Fruit fly (Drosophila melanogaster) S2 (cell line): ENCODE results near the gene CG2652.

ENCODE experiments used
- CG8478 ChIP-seq: fragments of >200 bp; optimal IDR thresholded peaks from 2 replicates; lab custom pipeline; 2018
- CTCF ChIP-seq, 2 experiments: fragments of >200 bp; optimal IDR thresholded peaks; 2 replicates each; lab custom pipeline; 2018

The CG2652 gene

DNA sequence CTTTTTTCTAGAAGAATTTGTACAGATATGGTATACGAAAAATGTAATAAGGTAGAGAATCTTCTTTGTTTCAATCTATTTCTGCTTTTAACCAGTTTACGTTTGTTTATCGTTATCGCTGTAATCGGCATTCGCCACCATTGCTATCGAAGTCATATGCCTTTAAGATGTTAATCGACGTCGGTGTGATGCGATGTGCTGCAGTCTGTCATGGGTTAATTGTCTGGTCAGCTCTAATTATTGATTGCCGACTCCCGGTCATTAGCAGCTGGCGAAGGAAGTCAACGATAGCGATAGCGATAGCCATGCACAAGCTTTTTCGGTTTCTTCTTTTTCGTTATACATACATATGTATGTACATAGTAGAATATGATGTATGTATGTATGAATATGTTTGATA lies 27.3 kb downstream of the CG2652 start:
- TF ChIP-seq CTCF (optimal IDR thresholded peaks at IDR 0.05; lab: Kevin White, UChicago) (no peak), CG8478 (lab: Kevin White, UChicago) (no peak)

DNA sequence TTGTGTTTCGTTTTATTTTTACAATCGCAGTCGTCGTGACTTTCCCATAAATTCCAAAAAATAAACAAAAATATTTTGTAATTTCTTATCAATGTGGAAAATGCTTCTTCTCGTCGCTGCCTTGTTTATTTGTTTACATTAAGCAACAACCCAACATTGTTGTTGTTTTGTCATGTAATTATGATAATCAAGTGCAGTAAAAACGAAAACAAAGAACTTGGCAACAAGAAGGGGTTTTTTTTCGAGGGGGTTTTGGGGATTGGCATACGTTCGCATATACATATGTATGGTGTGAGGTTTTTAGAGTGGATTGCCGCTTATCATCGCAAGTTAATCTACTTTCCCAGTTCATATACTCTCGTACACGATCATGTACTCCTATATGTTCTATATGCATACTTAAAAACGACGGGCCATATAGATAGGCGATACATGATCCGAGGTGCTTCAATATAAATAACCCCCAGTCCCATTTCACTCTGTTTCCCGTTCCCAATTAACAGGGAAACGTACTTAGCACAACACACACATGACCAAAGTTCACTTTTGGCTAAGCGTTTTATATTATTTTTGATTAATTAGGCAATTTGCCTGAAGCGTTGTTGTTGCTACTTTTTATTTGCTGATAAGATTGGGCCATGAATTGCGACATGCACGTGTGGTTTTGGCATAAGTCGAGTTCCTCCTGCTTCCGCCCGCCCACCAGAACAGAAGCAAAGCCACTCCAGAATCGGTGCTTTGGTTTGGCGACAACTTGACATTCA lies 29.0 kb downstream of the CG2652 start:
- TF ChIP-seq CTCF (optimal IDR thresholded peaks at IDR 0.05; lab: Kevin White, UChicago), result no peak
- TF ChIP-seq CG8478 (lab: Kevin White, UChicago), result no peak

DNA sequence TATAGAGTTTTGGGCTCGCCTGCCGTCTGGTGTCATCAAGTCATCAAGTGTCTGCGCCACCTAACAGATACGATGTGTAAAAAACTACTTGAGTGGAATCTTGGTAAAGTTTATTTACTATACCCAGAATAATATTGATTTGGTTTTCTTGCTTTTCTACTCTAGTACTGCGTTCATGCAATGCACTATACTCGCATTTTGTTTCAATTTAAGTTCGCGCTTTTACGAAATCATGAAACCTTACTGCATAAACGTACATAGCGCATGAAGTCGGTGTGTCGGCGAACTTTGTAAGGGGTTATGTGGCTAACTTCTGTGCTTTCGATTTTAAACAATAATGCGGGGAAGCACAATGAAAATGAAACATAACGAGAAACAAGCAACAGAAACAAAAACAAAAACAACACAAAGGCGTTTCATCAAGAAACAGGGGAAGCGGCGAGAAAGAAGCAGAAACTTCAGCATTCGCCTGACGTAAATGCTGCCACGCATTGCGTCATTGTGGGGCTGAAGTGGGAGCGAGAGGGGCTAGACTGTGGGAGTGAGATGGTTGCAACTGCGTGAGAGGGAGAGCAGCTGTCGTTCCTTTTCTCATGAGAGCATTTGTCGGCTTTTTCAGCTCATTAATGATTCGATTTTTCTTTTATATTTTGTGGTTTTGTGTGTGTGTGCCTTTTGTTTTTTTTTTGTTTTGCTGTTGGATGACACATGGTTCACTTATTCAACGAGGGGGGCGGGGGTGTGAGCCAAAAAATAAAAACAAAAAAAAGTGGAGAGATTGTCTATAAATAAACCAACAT lies 30.4 kb downstream of the CG2652 start:
- TF ChIP-seq CG8478 (lab: Kevin White, UChicago) (no peak), CTCF (optimal IDR thresholded peaks at IDR 0.05; lab: Kevin White, UChicago) (no peak)

DNA sequence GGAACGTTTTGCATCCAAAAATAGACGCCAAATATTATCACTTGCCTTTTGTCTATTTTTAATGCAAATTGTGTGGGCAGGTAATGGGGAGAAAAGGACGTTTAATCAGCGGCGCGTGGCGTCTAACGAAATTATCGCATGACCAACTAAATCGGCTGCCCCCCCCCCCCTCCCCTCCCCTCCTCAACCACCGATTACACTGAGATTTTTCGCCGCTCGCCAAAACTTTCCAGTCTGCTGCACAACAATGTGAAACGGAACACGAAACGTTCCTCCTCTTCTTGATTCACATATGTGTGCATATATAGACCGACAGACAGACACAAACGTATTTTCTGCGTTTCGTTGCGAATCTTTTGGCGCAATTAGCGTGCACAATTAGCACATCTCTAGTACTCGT lies 31.6 kb downstream of the CG2652 start:
- TF ChIP-seq CG8478 (lab: Kevin White, UChicago), result no peak
- no peak for TF ChIP-seq CTCF (optimal IDR thresholded peaks at IDR 0.05; lab: Kevin White, UChicago)

DNA sequence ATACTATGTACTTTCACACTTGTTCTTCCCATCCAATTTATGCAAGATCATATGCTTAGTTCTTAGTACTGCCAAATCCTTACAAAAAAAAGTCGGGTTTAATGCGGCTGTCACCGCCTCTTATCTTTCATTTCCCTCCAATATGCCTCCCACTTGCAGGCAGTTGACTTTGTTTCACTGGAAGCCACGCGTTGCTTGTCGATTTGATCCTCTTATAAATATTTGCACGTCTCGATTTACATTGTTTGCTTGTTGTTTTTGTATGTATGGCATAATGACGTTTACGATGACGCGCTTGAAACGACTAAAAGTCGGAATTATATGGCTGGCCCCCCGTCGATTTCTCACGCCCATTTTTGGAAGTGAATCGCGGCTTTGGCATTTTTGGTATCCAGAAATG lies 33.8 kb downstream of the CG2652 start:
- no peak for TF ChIP-seq CTCF (optimal IDR thresholded peaks at IDR 0.05; lab: Kevin White, UChicago)
- TF ChIP-seq CG8478 (lab: Kevin White, UChicago), result no peak

DNA sequence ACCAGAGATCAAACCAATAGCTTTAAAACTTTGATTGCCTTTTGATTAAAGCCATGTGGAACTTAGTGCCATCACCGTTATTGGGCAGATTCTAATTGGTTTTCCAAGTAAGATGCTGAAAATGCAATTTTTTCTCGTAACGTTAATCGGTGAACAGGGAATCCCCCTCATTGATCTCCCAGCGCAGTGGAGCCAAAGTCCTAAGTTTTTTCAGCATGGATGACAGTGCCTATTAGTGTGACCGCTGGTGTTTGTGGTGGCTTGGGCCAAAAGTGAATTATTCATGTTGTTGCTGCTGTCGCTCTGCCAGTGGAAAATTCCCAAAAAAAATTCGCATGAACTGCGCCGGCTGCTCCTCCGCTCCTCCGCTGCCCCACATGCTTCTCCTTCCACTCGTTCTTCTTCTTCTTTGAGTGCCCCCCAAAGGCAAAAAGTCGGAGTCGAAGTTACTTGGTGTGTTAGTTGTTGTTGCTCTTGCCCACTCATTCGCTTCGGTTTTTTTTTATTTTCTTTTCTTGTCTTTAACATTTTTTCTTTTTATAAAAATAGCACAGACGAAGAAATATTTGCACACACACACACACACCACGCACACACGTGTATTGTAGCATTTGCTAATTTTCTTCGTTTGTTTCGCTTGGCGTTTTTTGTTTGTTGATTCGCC lies 34.6 kb downstream of the CG2652 start:
- TF ChIP-seq CG8478 (lab: Kevin White, UChicago) (no peak), CTCF (optimal IDR thresholded peaks at IDR 0.05; lab: Kevin White, UChicago) (no peak)

DNA sequence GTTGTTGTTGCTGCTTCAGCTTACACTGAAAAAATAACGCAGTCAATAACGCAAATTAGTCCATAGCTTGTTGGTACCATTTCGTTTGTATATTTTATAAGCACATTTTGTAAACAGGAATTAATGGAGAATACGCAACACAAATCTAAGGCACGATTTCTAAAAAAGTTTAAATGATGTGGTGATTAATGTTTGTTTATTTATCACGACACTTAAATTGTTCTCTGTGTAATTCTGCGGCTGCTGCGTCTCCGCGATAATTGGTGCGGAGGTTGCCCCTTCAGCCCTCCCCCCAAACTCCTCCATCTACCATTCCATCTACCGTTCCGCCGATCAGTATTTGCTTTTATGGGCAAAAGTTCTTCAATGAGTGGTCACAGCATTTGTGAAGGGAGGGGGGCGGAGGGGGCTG lies 35.3 kb downstream of the CG2652 start:
- TF ChIP-seq CTCF (optimal IDR thresholded peaks at IDR 0.05; lab: Kevin White, UChicago), result no peak
- no peak for TF ChIP-seq CG8478 (lab: Kevin White, UChicago)

DNA sequence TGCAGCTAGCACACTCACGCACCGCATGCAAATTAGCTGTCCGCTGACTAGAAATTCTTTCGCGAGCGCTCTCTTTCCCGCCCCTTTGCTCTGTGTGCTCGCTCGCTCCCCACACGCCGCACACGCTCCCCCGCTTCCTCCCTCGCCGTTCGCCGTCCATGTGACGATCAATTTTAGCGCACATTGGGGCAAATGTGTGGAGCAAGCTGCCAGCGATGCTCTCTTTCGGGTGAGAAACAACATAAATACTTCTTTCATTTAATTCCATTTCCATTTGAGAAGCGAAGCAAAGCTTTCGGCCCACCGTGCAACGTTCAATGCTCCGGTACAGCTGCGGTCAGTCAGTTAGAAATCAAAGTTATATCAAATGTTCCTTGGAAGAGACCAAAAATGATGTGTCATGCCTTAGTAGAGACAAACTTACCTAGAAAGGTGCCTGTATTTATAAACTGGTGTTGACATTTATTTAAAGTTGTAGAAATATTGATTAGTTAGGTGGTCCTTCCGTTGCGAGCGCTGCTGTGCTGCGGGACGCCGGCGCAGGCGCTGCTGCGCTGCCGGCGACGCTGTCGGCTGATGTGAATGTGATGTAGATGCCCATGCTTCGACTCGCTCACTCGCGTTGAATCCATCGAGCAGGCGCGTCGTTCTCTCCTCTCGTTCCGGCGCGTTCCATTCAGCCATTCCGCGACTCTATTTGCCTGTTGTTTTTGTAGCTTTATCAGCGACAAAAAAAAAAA lies 36.5 kb downstream of the CG2652 start:
- TF ChIP-seq CTCF (optimal IDR thresholded peaks at IDR 0.05; lab: Kevin White, UChicago) (peak; percentile 23 to 40), CG8478 (lab: Kevin White, UChicago) (no peak)

DNA sequence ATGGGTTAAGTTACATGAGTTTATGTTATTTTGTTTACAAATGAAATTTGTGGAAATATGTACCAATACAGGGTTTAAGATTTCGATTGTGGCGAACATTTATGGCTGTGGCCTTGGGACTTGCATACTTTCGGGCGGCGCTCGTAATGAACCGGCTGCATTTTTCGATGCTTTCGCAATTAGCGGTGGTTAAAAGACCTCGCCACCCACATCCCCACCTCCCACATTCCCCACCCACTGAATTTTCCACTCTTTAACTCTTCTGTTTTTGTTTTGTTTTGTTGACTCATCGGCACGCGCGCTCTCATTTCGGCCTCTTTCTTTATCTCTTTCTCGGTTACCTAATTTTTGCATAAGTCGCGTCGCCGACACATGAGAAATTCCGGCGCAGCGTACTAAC lies 37.1 kb downstream of the CG2652 start:
- TF ChIP-seq CTCF (optimal IDR thresholded peaks at IDR 0.05; lab: Kevin White, UChicago) (no peak), CG8478 (lab: Kevin White, UChicago) (no peak)

DNA sequence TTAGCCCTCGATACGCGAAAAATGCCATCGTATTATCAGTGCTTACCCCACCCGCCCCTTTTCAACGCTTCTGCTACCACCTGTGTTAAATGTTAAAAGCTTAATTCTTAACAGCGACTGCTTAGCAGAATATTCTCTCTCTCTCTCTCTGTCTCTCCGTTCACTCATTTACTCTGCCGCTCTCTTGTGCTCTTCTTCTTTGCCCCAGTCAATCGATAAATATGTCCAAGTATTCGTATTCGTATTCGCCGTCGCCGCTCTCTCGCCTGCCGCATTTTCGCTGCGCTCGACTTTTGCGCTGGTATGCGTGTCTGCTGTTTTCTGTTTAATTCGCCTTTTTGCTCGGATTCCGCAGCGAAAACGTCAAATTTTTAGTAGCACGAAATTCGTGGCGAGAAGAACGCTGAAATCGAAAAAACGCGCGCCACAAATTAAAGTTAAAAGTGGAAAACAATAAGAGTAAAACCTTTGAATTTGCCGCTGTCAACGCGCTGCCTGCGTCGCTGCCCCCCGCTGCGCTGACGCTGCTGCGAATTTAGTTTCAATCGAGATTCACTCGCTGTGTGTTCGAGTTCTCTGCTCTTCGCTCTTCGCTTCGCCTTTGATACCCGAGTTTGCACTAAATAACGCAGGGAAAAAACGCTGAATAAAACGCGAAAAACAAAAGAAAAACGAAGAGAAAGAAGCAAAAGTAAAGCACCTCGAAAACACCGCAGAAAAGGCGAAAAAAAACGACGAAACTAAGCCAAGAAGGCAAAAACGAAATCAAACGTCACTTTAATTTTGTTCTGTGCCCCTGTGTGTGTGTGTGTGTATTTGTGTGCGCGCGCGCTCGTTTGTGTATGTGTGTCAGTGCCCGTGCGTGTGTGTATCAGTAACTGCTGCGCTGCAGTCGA lies 40.0 kb downstream of the CG2652 start:
- no peak for TF ChIP-seq CTCF (optimal IDR thresholded peaks at IDR 0.05; lab: Kevin White, UChicago)
- no peak for TF ChIP-seq CG8478 (lab: Kevin White, UChicago)

DNA sequence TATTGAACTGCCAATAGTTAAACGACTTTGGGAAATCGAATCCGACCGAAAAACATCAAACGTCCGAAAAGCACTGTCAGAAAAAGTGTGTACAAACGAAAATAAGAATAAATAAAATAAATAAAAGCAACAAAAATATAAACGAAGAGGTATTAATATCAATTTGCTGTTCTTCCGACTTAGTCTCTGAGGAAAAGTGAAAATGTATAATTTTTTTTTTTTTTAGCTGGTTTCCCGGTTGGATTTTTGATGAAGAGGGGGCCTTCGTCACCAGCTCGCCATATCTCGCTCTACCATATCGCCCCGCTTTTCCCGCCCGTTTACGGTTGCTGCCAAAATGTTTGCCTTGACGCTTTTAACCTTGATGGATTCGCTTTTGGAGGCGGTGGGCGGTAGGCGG lies 44.1 kb downstream of the CG2652 start:
- TF ChIP-seq CTCF (optimal IDR thresholded peaks at IDR 0.05; lab: Kevin White, UChicago) (no peak), CG8478 (lab: Kevin White, UChicago) (no peak)

DNA sequence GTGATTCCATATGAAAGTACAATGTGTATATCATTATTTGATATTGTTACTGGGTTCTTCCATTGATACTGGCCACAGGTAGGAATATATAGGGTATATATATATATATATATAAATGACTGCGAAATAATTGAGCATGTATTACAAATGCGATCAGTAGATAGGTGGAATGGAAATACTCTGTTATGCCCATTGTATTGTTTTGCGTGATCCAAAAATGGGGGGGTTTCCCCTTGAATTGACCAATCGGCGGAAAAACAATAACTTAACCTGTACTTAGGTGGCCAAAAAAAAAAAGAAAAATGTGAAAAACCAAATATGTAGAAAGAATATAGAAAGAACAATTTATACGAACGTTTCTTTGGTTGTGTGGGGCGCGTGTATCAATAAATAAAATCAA lies 44.8 kb downstream of the CG2652 start:
- TF ChIP-seq CTCF (optimal IDR thresholded peaks at IDR 0.05; lab: Kevin White, UChicago), result no peak
- no peak for TF ChIP-seq CG8478 (lab: Kevin White, UChicago)

DNA sequence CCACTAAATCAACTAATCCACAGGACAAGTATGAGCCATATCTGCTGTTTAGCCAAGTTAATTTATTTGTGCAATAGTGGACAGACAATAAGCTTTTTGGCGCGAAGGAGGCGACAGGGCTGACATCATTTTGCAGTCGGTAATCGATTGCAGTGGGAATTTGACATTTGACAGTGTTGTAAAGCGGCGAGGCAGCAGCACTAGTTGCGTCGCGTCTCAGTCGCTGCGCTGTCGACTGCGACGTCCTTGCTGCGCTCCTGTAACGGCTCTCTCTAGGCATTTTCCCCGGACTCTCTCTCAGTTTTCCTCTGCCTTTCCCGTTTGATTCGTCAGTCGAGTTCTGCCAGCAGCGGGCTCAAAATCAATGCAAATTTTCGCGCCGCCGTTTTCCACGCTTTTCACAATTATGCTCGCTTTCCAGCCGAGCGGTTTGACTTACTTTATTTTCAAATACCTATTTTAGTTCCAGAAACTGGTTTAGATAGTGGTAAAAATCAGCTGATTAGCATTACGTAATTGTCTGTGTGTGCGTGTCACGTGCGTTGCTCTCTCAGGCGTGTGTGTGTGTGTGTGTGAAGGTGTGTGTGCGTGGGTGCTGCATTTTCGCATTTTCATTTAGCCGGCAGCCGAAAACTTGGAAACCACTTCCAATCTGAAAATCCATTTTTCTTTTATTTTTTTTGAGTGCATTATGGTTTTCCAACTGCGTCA lies 45.8 kb downstream of the CG2652 start:
- TF ChIP-seq CG8478 (lab: Kevin White, UChicago), result no peak
- TF ChIP-seq CTCF (optimal IDR thresholded peaks at IDR 0.05; lab: Kevin White, UChicago), result no peak
